Worm (Caenorhabditis elegans): ENCODE results near the gene T23C6.4.
"Not testable (repeated sequence)": the region's sequence is repeated elsewhere in the genome, so short reads cannot be mapped to it uniquely, and the experiment has no call there.

ce11 chrX:17117359-17117758 lies 32.4 kb downstream of the T23C6.4 start, which contains the start of gene K09E3.2:
- TF ChIP-seq let-526 (GFP tag; IDR thresholded peaks at IDR 0.05); athp-1 (tag; optimal IDR thresholded peaks at IDR 0.05); unc-62 (GFP tag; optimal IDR thresholded peaks at IDR 0.05); aptf-2 (GFP tag; conservative IDR thresholded peaks at IDR 0.05); snpc-1.1 (tag; optimal IDR thresholded peaks at IDR 0.05; ENCODE audit: insufficient read depth); snpc-4 (GFP tag; optimal IDR thresholded peaks at IDR 0.05); snpc-4 (tag; optimal IDR thresholded peaks at IDR 0.05); lsl-1 (GFP tag; optimal IDR thresholded peaks at IDR 0.05); ama-1 (optimal IDR thresholded peaks at IDR 0.05); ama-1 (GFP tag; optimal IDR thresholded peaks at IDR 0.05): not testable (repeated sequence)

Measured in whole organism, young adult.